Fruit fly (Drosophila melanogaster): ENCODE results near the gene CG13847.

CG13847 gene

DNA sequence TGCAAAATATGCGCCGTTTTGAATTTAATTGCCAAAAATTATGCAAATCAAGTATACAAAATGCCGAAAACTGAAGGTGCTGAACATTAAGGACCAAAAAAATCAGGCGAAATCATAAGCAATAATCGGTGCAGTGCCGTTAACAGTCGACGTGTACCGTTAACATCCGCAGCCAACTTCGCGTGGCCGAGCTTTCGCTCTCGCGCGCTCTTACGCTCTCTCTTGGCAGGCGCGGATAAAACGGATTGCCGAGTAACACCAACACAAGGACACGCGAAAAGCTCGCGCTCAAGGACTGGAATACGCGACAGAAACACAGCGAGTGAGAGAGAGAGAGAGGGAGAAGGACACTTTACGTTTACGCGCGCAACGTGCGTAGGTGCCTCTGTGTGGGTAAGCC lies 34.1 kb upstream of the CG13847 start (continued):
- TF ChIP-seq CG14710 (tag; optimal IDR thresholded peaks at IDR 0.05) (no peak), CTCF (GFP tag; optimal IDR thresholded peaks at IDR 0.05) (no peak), NfI (GFP tag; optimal IDR thresholded peaks at IDR 0.05) (no peak), CG12659 (GFP tag; optimal IDR thresholded peaks at IDR 0.05) (peak; percentile 3), CG7372 (GFP tag; IDR thresholded peaks at IDR 0.05) (no peak), crc (GFP tag; optimal IDR thresholded peaks at IDR 0.05) (no peak), CG18619 (GFP tag; optimal IDR thresholded peaks at IDR 0.05) (no peak), Camta (GFP tag; optimal IDR thresholded peaks at IDR 0.05) (no peak), Hsf (GFP tag; optimal IDR thresholded peaks at IDR 0.05) (no peak), Ada2b (GFP tag; IDR thresholded peaks at IDR 0.05) (no peak), Side (GFP tag; optimal IDR thresholded peaks at IDR 0.05) (no peak), Sry-β (GFP tag; optimal IDR thresholded peaks at IDR 0.05) (no peak), gfzf (GFP tag; optimal IDR thresholded peaks at IDR 0.05) (no peak), Asciz (GFP tag; optimal IDR thresholded peaks at IDR 0.05) (no peak), prd (optimal IDR thresholded peaks at IDR 0.05) (no peak), prd (GFP tag; IDR thresholded peaks at IDR 0.05) (no peak), Poxn (GFP tag; IDR thresholded peaks at IDR 0.05) (no peak), CG7271 (tag; optimal IDR thresholded peaks at IDR 0.05) (no peak), HLH4C (GFP tag; IDR thresholded peaks at IDR 0.05; ENCODE audit: partially characterized antibody) (no peak), CG6765 (GFP tag; optimal IDR thresholded peaks at IDR 0.05) (peak; percentile 18), CG10431 (GFP tag; optimal IDR thresholded peaks at IDR 0.05) (no peak), CG1603 (tag; optimal IDR thresholded peaks at IDR 0.05) (no peak), CG15479 (GFP tag; optimal IDR thresholded peaks at IDR 0.05) (no peak), Max (GFP tag; optimal IDR thresholded peaks at IDR 0.05) (no peak), NK7.1 (GFP tag; optimal IDR thresholded peaks at IDR 0.05) (no peak), CG8944 (GFP tag; optimal IDR thresholded peaks at IDR 0.05) (no peak), CG9876 (GFP tag; optimal IDR thresholded peaks at IDR 0.05) (no peak), CG11723 (GFP tag; optimal IDR thresholded peaks at IDR 0.05) (no peak), amos (GFP tag; IDR thresholded peaks at IDR 0.05; ENCODE audit: partially characterized antibody) (no peak), CG10321 (GFP tag; IDR thresholded peaks at IDR 0.05) (no peak), nom (GFP tag; optimal IDR thresholded peaks at IDR 0.05) (no peak), ase (GFP tag; IDR thresholded peaks at IDR 0.05) (no peak), Dref (GFP tag; IDR thresholded peaks at IDR 0.05) (0 out of 2 replicates have a peak, but pooled peaks have one; percentile 16), ro (GFP tag; IDR thresholded peaks at IDR 0.05) (no peak), dpn (GFP tag; optimal IDR thresholded peaks at IDR 0.05) (no peak), sr (GFP tag; IDR thresholded peaks at IDR 0.05) (no peak), CG9215 (GFP tag; IDR thresholded peaks at IDR 0.05) (no peak), CG9609 (GFP tag; optimal IDR thresholded peaks at IDR 0.05) (no peak), CrebB (tag; optimal IDR thresholded peaks at IDR 0.05) (no peak), tna (GFP tag; IDR thresholded peaks at IDR 0.05; ENCODE audit: partially characterized antibody) (no peak), emc (GFP tag; optimal IDR thresholded peaks at IDR 0.05) (no peak), al (GFP tag; IDR thresholded peaks at IDR 0.05) (no peak), run (tag; optimal IDR thresholded peaks at IDR 0.05) (no peak), esg (GFP tag; conservative IDR thresholded peaks at IDR 0.05) (no peak), ewg (GFP tag; optimal IDR thresholded peaks at IDR 0.05) (peak; percentile 89), CG12236 (GFP tag; optimal IDR thresholded peaks at IDR 0.05) (no peak), Atf3 (GFP tag; optimal IDR thresholded peaks at IDR 0.05) (no peak), CG17612 (GFP tag; IDR thresholded peaks at IDR 0.05) (no peak), CG4360 (GFP tag; IDR thresholded peaks at IDR 0.05) (no peak), ham (GFP tag; IDR thresholded peaks at IDR 0.05) (no peak), ci (GFP tag; IDR thresholded peaks at IDR 0.05) (peak; percentile 18; the same call in 1 of the 3 replicates)

Data from whole organism, embryonic.